Fruit fly (Drosophila melanogaster): Measurements from ENCODE around the gene CG11617.

- TF ChIP-seq OdsH (GFP tag; optimal IDR thresholded peaks at IDR 0.05) (no peak), CG32006 (GFP tag; optimal IDR thresholded peaks at IDR 0.05) (no peak), dac (GFP tag; optimal IDR thresholded peaks at IDR 0.05) (no peak), CG16779 (tag; optimal IDR thresholded peaks at IDR 0.05) (no peak), CG6854 (GFP tag; optimal IDR thresholded peaks at IDR 0.05) (no peak), vri (GFP tag; optimal IDR thresholded peaks at IDR 0.05) (no peak), Lpt (GFP tag; optimal IDR thresholded peaks at IDR 0.05) (no peak), net (GFP tag; optimal IDR thresholded peaks at IDR 0.05) (no peak), Ets21C (GFP tag; optimal IDR thresholded peaks at IDR 0.05) (no peak), CG10669 (GFP tag; optimal IDR thresholded peaks at IDR 0.05) (no peak)
Observed at dm6 chr2L:240176-240769, 33.2 kb upstream of the CG11617 start.

All from whole organism, prepupa.